Worm (Caenorhabditis elegans) whole organism, L2 larva: ENCODE data around the gene hlh-25.

Experiments
- ceh-82 ChIP-seq: fragments of 150-350 bp; optimal IDR thresholded peaks from 2 replicates; lab custom pipeline; 2014; ENCODE audit warnings: missing biosample characterization, missing genetic modification characterization
- crh-2 ChIP-seq: sonication (generic microtip); optimal IDR thresholded peaks from 2 replicates; lab custom pipeline; 2017; ENCODE audit warnings: missing biosample characterization, missing genetic modification characterization
- mbf-1 ChIP-seq: sonication (generic microtip); optimal IDR thresholded peaks from 2 replicates; lab custom pipeline; 2017; ENCODE audit warnings: missing biosample characterization, missing genetic modification characterization
- nhr-77 ChIP-seq: fragments of 150-350 bp; optimal IDR thresholded peaks from 2 replicates; lab custom pipeline; 2014; ENCODE audit warnings: missing biosample characterization, missing genetic modification characterization
- snpc-4 ChIP-seq: fragments of 150-350 bp; optimal IDR thresholded peaks from 2 replicates; lab custom pipeline; 2014; ENCODE audit warnings: missing biosample characterization, missing genetic modification characterization
- unc-62 ChIP-seq: fragments of 150-350 bp; optimal IDR thresholded peaks from 2 replicates; lab custom pipeline; 2014; ENCODE audit warnings: missing biosample characterization, missing genetic modification reagents, missing genetic modification characterization

ce11 chrII:5517643-5518042, 17.4 kb upstream of the hlh-25 start, which contains the start of gene ZK177.9:
- no peak for TF ChIP-seq snpc-4 (tag; lab: Kevin White, UChicago)
- no peak for TF ChIP-seq mbf-1 (tag; lab: Kevin White, UChicago)
- no peak for TF ChIP-seq unc-62 (GFP tag; lab: Kevin White, UChicago)
- TF ChIP-seq nhr-77 (tag; lab: Kevin White, UChicago), result no peak
- TF ChIP-seq ceh-82 (tag; lab: Kevin White, UChicago), result no peak
- no peak for TF ChIP-seq crh-2 (tag; lab: Kevin White, UChicago)
